Worm (Caenorhabditis elegans) whole organism, L2 larva: Measurements from ENCODE around the gene twk-44.
A peak's percentile ranks its signal among the peaks of the same experiment; 100 is the strongest.

Source experiments
- C34F6.9 ChIP-seq: fragments of 150-350 bp; optimal IDR thresholded peaks from 2 replicates; lab custom pipeline; 2014; ENCODE audit warnings: missing biosample characterization, missing genetic modification characterization
- F13H6.1 ChIP-seq: sonication (generic microtip); optimal IDR thresholded peaks from 2 replicates; lab custom pipeline; 2016; ENCODE audit warnings: missing genetic modification characterization, missing compliant biosample characterization
- R02D3.7 ChIP-seq: fragments of 150-350 bp; optimal IDR thresholded peaks from 2 replicates; lab custom pipeline; 2014; ENCODE audit warnings: missing biosample characterization, missing genetic modification characterization
- ZK546.5 ChIP-seq: sonication (generic microtip); optimal IDR thresholded peaks from 2 replicates; lab custom pipeline; 2017; ENCODE audit warnings: missing biosample characterization, missing genetic modification characterization
- aly-2 ChIP-seq: fragments of 150-350 bp; optimal IDR thresholded peaks from 2 replicates; lab custom pipeline; 2014; ENCODE audit warnings: missing biosample characterization, missing genetic modification characterization
- ama-1 ChIP-seq: fragments of 150-350 bp; optimal IDR thresholded peaks from 2 replicates; lab custom pipeline; 2018; ENCODE audit warnings: inconsistent platforms
- blmp-1 ChIP-seq: sonication (generic microtip); optimal IDR thresholded peaks from 2 replicates; lab custom pipeline; 2017; ENCODE audit warnings: missing genetic modification characterization, mild to moderate bottlenecking, missing compliant biosample characterization, antibody characterized with exemption, moderate library complexity; ENCODE audit not compliant: insufficient read depth
- crh-2 ChIP-seq: sonication (generic microtip); optimal IDR thresholded peaks from 2 replicates; lab custom pipeline; 2017; ENCODE audit warnings: missing biosample characterization, missing genetic modification characterization
- dmd-4 ChIP-seq: sonication (generic microtip); optimal IDR thresholded peaks from 2 replicates; lab custom pipeline; 2017; ENCODE audit warnings: missing biosample characterization, missing genetic modification characterization
- egl-27 ChIP-seq: sonication (generic microtip); optimal IDR thresholded peaks from 3 replicates; lab custom pipeline; 2017; ENCODE audit warnings: missing biosample characterization, missing genetic modification reagents, missing genetic modification characterization
- elt-1 ChIP-seq: fragments of 150-350 bp; optimal IDR thresholded peaks from 2 replicates; lab custom pipeline; 2014; ENCODE audit warnings: missing biosample characterization, missing genetic modification characterization
- elt-3 ChIP-seq: sonication (generic microtip); optimal IDR thresholded peaks from 2 replicates; lab custom pipeline; 2017; ENCODE audit warnings: missing biosample characterization, missing genetic modification characterization
- fos-1 ChIP-seq: fragments of 150-350 bp; optimal IDR thresholded peaks from 2 replicates; lab custom pipeline; 2014; ENCODE audit warnings: missing biosample characterization, missing genetic modification characterization
- gmeb-1 ChIP-seq: fragments of 150-350 bp; optimal IDR thresholded peaks from 2 replicates; lab custom pipeline; 2014; ENCODE audit warnings: missing biosample characterization, missing genetic modification characterization
- lin-11 ChIP-seq: fragments of 150-350 bp; sonication (generic microtip); optimal IDR thresholded peaks from 2 replicates; lab custom pipeline; 2014; ENCODE audit warnings: missing biosample characterization, missing genetic modification characterization, inconsistent platforms, mixed read lengths
- lin-13 ChIP-seq: fragments of 150-350 bp; optimal IDR thresholded peaks from 2 replicates; lab custom pipeline; 2014; ENCODE audit warnings: missing biosample characterization, missing genetic modification reagents, missing genetic modification characterization
- lsy-2 ChIP-seq, 2 experiments: fragments of 150-350 bp in 1 of 2; sonication (generic microtip) in 1 of 2; optimal IDR thresholded peaks; 2 replicates each; lab custom pipeline; 2014 to 2017; ENCODE audit warnings: missing biosample characterization in 2 of 2, missing genetic modification characterization in 2 of 2
- mbf-1 ChIP-seq: sonication (generic microtip); optimal IDR thresholded peaks from 2 replicates; lab custom pipeline; 2017; ENCODE audit warnings: missing biosample characterization, missing genetic modification characterization
- mdl-1 ChIP-seq, 2 experiments: fragments of 150-350 bp in 1 of 2; sonication (generic microtip) in 1 of 2; optimal IDR thresholded peaks; 2 replicates each; lab custom pipeline; 2017; ENCODE audit warnings: missing biosample characterization in 2 of 2, missing genetic modification characterization in 2 of 2
- nhr-10 ChIP-seq: sonication (generic microtip); optimal IDR thresholded peaks from 2 replicates; lab custom pipeline; 2017; ENCODE audit warnings: missing biosample characterization, missing genetic modification characterization
- nhr-12 ChIP-seq: fragments of 150-350 bp; optimal IDR thresholded peaks from 2 replicates; lab custom pipeline; 2014; ENCODE audit warnings: missing biosample characterization, missing genetic modification characterization
- nhr-129 ChIP-seq: fragments of 150-350 bp; optimal IDR thresholded peaks from 2 replicates; lab custom pipeline; 2014; ENCODE audit warnings: missing biosample characterization, missing genetic modification characterization
- nhr-21 ChIP-seq: fragments of 150-350 bp; optimal IDR thresholded peaks from 2 replicates; lab custom pipeline; 2014; ENCODE audit warnings: missing biosample characterization, missing genetic modification characterization
- nhr-23 ChIP-seq: fragments of 150-350 bp; optimal IDR thresholded peaks from 2 replicates; lab custom pipeline; 2014; ENCODE audit warnings: missing biosample characterization, missing genetic modification reagents, missing genetic modification characterization
- nhr-237 ChIP-seq: fragments of 150-350 bp; optimal IDR thresholded peaks from 2 replicates; lab custom pipeline; 2014; ENCODE audit warnings: missing biosample characterization, missing genetic modification characterization
- sem-4 ChIP-seq: fragments of 150-350 bp; optimal IDR thresholded peaks from 2 replicates; lab custom pipeline; 2014; ENCODE audit warnings: missing biosample characterization, missing genetic modification reagents, missing genetic modification characterization
- skn-1 ChIP-seq: sonication (generic microtip); optimal IDR thresholded peaks from 2 replicates; lab custom pipeline; 2017; ENCODE audit warnings: missing biosample characterization, missing genetic modification characterization
- sma-9 ChIP-seq, 2 experiments: fragments of 150-350 bp in 1 of 2; sonication (generic microtip) in 1 of 2; optimal IDR thresholded peaks; 2 replicates each; lab custom pipeline; 2014 to 2016; ENCODE audit warnings: missing genetic modification characterization in 2 of 2, mild to moderate bottlenecking in 1 of 2, missing biosample characterization in 1 of 2, missing compliant biosample characterization in 1 of 2, missing genetic modification reagents in 1 of 2, moderate library complexity in 1 of 2
- snpc-4 ChIP-seq: fragments of 150-350 bp; optimal IDR thresholded peaks from 2 replicates; lab custom pipeline; 2014; ENCODE audit warnings: missing biosample characterization, missing genetic modification characterization
- unc-55 ChIP-seq: fragments of 150-350 bp; sonication (generic microtip); optimal IDR thresholded peaks from 3 replicates; lab custom pipeline; 2014; ENCODE audit warnings: missing biosample characterization, missing genetic modification reagents, missing genetic modification characterization
- zag-1 ChIP-seq: fragments of 150-350 bp; optimal IDR thresholded peaks from 2 replicates; lab custom pipeline; 2014; ENCODE audit warnings: missing biosample characterization, missing genetic modification characterization
- ztf-4 ChIP-seq: fragments of 150-350 bp; optimal IDR thresholded peaks from 2 replicates; lab custom pipeline; 2014; ENCODE audit warnings: missing biosample characterization, missing genetic modification characterization

The twk-44 gene

ce11 chrX:11641562-11641961, 14.6 kb upstream of the twk-44 start:
- no peak for TF ChIP-seq lin-13 (GFP tag; lab: Kevin White, UChicago)
- TF ChIP-seq gmeb-1 (tag; lab: Kevin White, UChicago) = no peak
- TF ChIP-seq ZK546.5 (tag; lab: Kevin White, UChicago) = no peak
- TF ChIP-seq crh-2 (tag; lab: Kevin White, UChicago) = no peak
- TF ChIP-seq sma-9 (GFP tag; optimal IDR thresholded peaks at IDR 0.05; lab: Kevin White, UChicago) = no peak
- TF ChIP-seq sma-9 (tag; optimal IDR thresholded peaks at IDR 0.05; lab: Kevin White, UChicago) = no peak
- no peak for TF ChIP-seq skn-1
- TF ChIP-seq ztf-4 = no peak
- no peak for TF ChIP-seq nhr-10 (tag; lab: Kevin White, UChicago)
- TF ChIP-seq ama-1 (lab: Kevin White, UChicago) = no peak
- TF ChIP-seq mdl-1 (tag; optimal IDR thresholded peaks at IDR 0.05; lab: Kevin White, UChicago) = no peak
- TF ChIP-seq nhr-129 = no peak
- no peak for TF ChIP-seq nhr-23 (tag; lab: Kevin White, UChicago)
- TF ChIP-seq dmd-4 = no peak
- TF ChIP-seq nhr-12 (tag; lab: Kevin White, UChicago) = no peak
- no peak for TF ChIP-seq C34F6.9 (tag; lab: Kevin White, UChicago)
- TF ChIP-seq lsy-2 (tag; optimal IDR thresholded peaks at IDR 0.05; lab: Kevin White, UChicago) = no peak
- no peak for TF ChIP-seq snpc-4
- TF ChIP-seq, all 48 proteins: peak for 0

- TF ChIP-seq unc-55 (GFP tag; lab: Kevin White, UChicago) (peak; percentile 58), aly-2 (tag; lab: Kevin White, UChicago) (no peak), sem-4 (no peak), skn-1 (no peak), nhr-237 (no peak), sma-9 (GFP tag; optimal IDR thresholded peaks at IDR 0.05; lab: Kevin White, UChicago) (peak; percentile 14), sma-9 (tag; optimal IDR thresholded peaks at IDR 0.05; lab: Kevin White, UChicago) (no peak), nhr-129 (peak; percentile 24), nhr-12 (tag; lab: Kevin White, UChicago) (no peak), C34F6.9 (tag; lab: Kevin White, UChicago) (peak; percentile 48), zag-1 (tag; lab: Kevin White, UChicago) (peak; percentile 60), egl-27 (tag; lab: Kevin White, UChicago) (peak; percentile 16)
These were observed 13.6 kb upstream of the twk-44 start for ce11 chrX:11640463-11640995.

- TF ChIP-seq C34F6.9 (tag; lab: Kevin White, UChicago) (no peak), elt-1 (no peak), mbf-1 (tag; lab: Kevin White, UChicago) (no peak), elt-3 (no peak), nhr-23 (tag; lab: Kevin White, UChicago) (no peak)
These were observed 12.1 kb upstream of the twk-44 start for ce11 chrX:11638987-11639386.

ce11 chrX:11637721-11638120, 10.8 kb upstream of the twk-44 start:
- TF ChIP-seq crh-2 (tag; lab: Kevin White, UChicago) (no peak), R02D3.7 (no peak), fos-1 (no peak), C34F6.9 (tag; lab: Kevin White, UChicago) (no peak)

- TF ChIP-seq lin-11 (tag; lab: Kevin White, UChicago) = no peak
- no peak for TF ChIP-seq elt-3
- no peak for TF ChIP-seq blmp-1 (tag; lab: Kevin White, UChicago)
- no peak for TF ChIP-seq nhr-129
These were observed 6.4 kb upstream of the twk-44 start for ce11 chrX:11633278-11633677.

ce11 chrX:11632107-11632506, 5.2 kb upstream of the twk-44 start, which contains the start of gene sto-6:
Gene sto-6, plus strand, starts transcription at chrX:11632407.
- TF ChIP-seq lsy-2 (tag; optimal IDR thresholded peaks at IDR 0.05; lab: Kevin White, UChicago) = no peak
- TF ChIP-seq, all 48 proteins: peak for 0

ce11 chrX:11630499-11630898, 3.6 kb upstream of the twk-44 start:
- no peak for TF ChIP-seq lsy-2 (tag; optimal IDR thresholded peaks at IDR 0.05; lab: Kevin White, UChicago)
- no peak for TF ChIP-seq snpc-4
- TF ChIP-seq F13H6.1 (tag; lab: Kevin White, UChicago) = no peak
- TF ChIP-seq nhr-21 = no peak
- peak; percentile 27 for TF ChIP-seq zag-1 (tag; lab: Kevin White, UChicago)
